Worm (Caenorhabditis elegans) whole organism, late embryonic: Measurements from ENCODE around the gene tyra-3.

Experiments
- K02D7.2 ChIP-seq: sonication (generic microtip); optimal IDR thresholded peaks from 2 replicates; lab custom pipeline; 2017; ENCODE audit warnings: mild to moderate bottlenecking, missing genetic modification characterization, missing compliant biosample characterization
- Y22D7AL.16 ChIP-seq: sonication (generic microtip); optimal IDR thresholded peaks from 2 replicates; lab custom pipeline; 2016; ENCODE audit warnings: missing genetic modification characterization, missing compliant biosample characterization
- ahr-1 ChIP-seq: sonication (generic microtip); optimal IDR thresholded peaks from 2 replicates; lab custom pipeline; 2016; ENCODE audit warnings: missing genetic modification characterization, missing compliant biosample characterization
- ama-1 ChIP-seq: fragments of 150-350 bp; optimal IDR thresholded peaks from 2 replicates; lab custom pipeline; 2014
- ceh-18 ChIP-seq: sonication (generic microtip); optimal IDR thresholded peaks from 2 replicates; lab custom pipeline; 2016; ENCODE audit warnings: missing genetic modification characterization, missing compliant biosample characterization
- ceh-2 ChIP-seq: sonication (generic microtip); optimal IDR thresholded peaks from 2 replicates; lab custom pipeline; 2016; ENCODE audit warnings: missing genotype, missing genetic modification characterization, missing compliant biosample characterization
- ceh-22 ChIP-seq: sonication (generic microtip); optimal IDR thresholded peaks from 2 replicates; lab custom pipeline; 2017; ENCODE audit warnings: missing biosample characterization, missing genetic modification characterization
- ceh-24 ChIP-seq: sonication (generic microtip); optimal IDR thresholded peaks from 2 replicates; lab custom pipeline; 2016; ENCODE audit warnings: mild to moderate bottlenecking, missing genetic modification characterization, missing compliant biosample characterization
- ceh-30 ChIP-seq: fragments of 150-350 bp; optimal IDR thresholded peaks from 2 replicates; lab custom pipeline; 2014; ENCODE audit warnings: missing biosample characterization, missing genetic modification characterization
- ceh-31 ChIP-seq: sonication (generic microtip); optimal IDR thresholded peaks from 2 replicates; lab custom pipeline; 2016; ENCODE audit warnings: missing genetic modification characterization, missing compliant biosample characterization
- ceh-34 ChIP-seq: sonication (generic microtip); optimal IDR thresholded peaks from 2 replicates; lab custom pipeline; 2016; ENCODE audit warnings: mild to moderate bottlenecking, missing genetic modification characterization, missing compliant biosample characterization
- ceh-45 ChIP-seq: fragments of 200-800 bp; sonication (Bioruptor generic); IDR thresholded peaks from 2 replicates; pipeline ENCODE4 v1.3.6; 2022; ENCODE audit warnings: missing genetic modification reagents, missing genetic modification characterization, missing compliant biosample characterization
- ceh-48 ChIP-seq: sonication (generic microtip); optimal IDR thresholded peaks from 2 replicates; lab custom pipeline; 2016; ENCODE audit warnings: missing genetic modification characterization, inconsistent platforms, missing compliant biosample characterization
- ceh-6 ChIP-seq: fragments of 200-800 bp; sonication (Bioruptor generic); optimal IDR thresholded peaks from 2 replicates; lab custom pipeline; 2018; ENCODE audit warnings: mild to moderate bottlenecking, missing genetic modification characterization, missing compliant biosample characterization
- che-1 ChIP-seq: sonication (generic microtip); optimal IDR thresholded peaks from 2 replicates; lab custom pipeline; 2016; ENCODE audit warnings: mild to moderate bottlenecking, missing genetic modification characterization, missing compliant biosample characterization
- elt-4 ChIP-seq: sonication (generic microtip); optimal IDR thresholded peaks from 2 replicates; lab custom pipeline; 2016; ENCODE audit warnings: missing genetic modification characterization, missing compliant biosample characterization
- gmeb-2 ChIP-seq: sonication (generic microtip); optimal IDR thresholded peaks from 2 replicates; lab custom pipeline; 2016; ENCODE audit warnings: missing genetic modification characterization, inconsistent platforms, missing compliant biosample characterization
- hlh-30 ChIP-seq: sonication (generic microtip); optimal IDR thresholded peaks from 2 replicates; lab custom pipeline; 2017; ENCODE audit warnings: antibody characterized with exemption, missing genetic modification characterization, missing compliant biosample characterization; ENCODE audit not compliant: insufficient read depth
- hlh-6 ChIP-seq: sonication (generic microtip); optimal IDR thresholded peaks from 2 replicates; lab custom pipeline; 2016; ENCODE audit warnings: missing genotype, missing genetic modification characterization, missing compliant biosample characterization
- madf-2 ChIP-seq: sonication (generic microtip); optimal IDR thresholded peaks from 2 replicates; lab custom pipeline; 2017; ENCODE audit warnings: missing genetic modification characterization, missing compliant biosample characterization
- mec-3 ChIP-seq: sonication (generic microtip); optimal IDR thresholded peaks from 2 replicates; lab custom pipeline; 2016; ENCODE audit warnings: borderline replicate concordance, missing genetic modification characterization, missing compliant biosample characterization
- nfya-1 ChIP-seq: sonication (generic microtip); optimal IDR thresholded peaks from 2 replicates; lab custom pipeline; 2017; ENCODE audit warnings: missing genetic modification characterization, mild to moderate bottlenecking, missing compliant biosample characterization, antibody characterized with exemption, moderate library complexity
- nhr-11 ChIP-seq: fragments of 150-350 bp; optimal IDR thresholded peaks from 2 replicates; lab custom pipeline; 2014; ENCODE audit warnings: missing biosample characterization, missing genetic modification characterization
- nhr-232 ChIP-seq: sonication (generic microtip); optimal IDR thresholded peaks from 2 replicates; lab custom pipeline; 2016; ENCODE audit warnings: missing genetic modification characterization, missing compliant biosample characterization
- npax-4 ChIP-seq: sonication (generic microtip); optimal IDR thresholded peaks from 2 replicates; lab custom pipeline; 2016; ENCODE audit warnings: missing genetic modification characterization, missing compliant biosample characterization
- odd-2 ChIP-seq: sonication (generic microtip); optimal IDR thresholded peaks from 2 replicates; lab custom pipeline; 2017; ENCODE audit warnings: antibody characterized with exemption, mild to moderate bottlenecking, missing genetic modification characterization, missing compliant biosample characterization
- pag-3 ChIP-seq: sonication (generic microtip); optimal IDR thresholded peaks from 2 replicates; lab custom pipeline; 2016; ENCODE audit warnings: missing compliant biosample characterization, missing genetic modification characterization, borderline replicate concordance
- pros-1 ChIP-seq: fragments of 150-350 bp; optimal IDR thresholded peaks from 2 replicates; lab custom pipeline; 2014; ENCODE audit warnings: missing biosample characterization, missing genetic modification reagents, missing genetic modification characterization
- ref-2 ChIP-seq: sonication (generic microtip); optimal IDR thresholded peaks from 2 replicates; lab custom pipeline; 2016; ENCODE audit warnings: missing genetic modification characterization, missing compliant biosample characterization
- rnt-1 ChIP-seq: sonication (generic microtip); optimal IDR thresholded peaks from 2 replicates; lab custom pipeline; 2016; ENCODE audit warnings: missing genetic modification characterization, missing compliant biosample characterization
- sdc-2 ChIP-seq: sonication (generic microtip); optimal IDR thresholded peaks from 2 replicates; lab custom pipeline; 2016; ENCODE audit warnings: missing genotype, missing genetic modification characterization, missing compliant biosample characterization
- tbx-2 ChIP-seq: sonication (generic microtip); optimal IDR thresholded peaks from 2 replicates; lab custom pipeline; 2016; ENCODE audit warnings: missing genetic modification characterization, missing compliant biosample characterization
- ttx-3 ChIP-seq: sonication (generic microtip); optimal IDR thresholded peaks from 2 replicates; lab custom pipeline; 2016; ENCODE audit warnings: missing genetic modification reagents, missing genetic modification characterization, missing compliant biosample characterization
- unc-3 ChIP-seq, 2 experiments: fragments of 200-800 bp in 1 of 2; sonication (Bioruptor generic) in 1 of 2; sonication (generic microtip) in 1 of 2; conservative IDR thresholded peaks in 1 of 2; optimal IDR thresholded peaks in 1 of 2; 2 replicates each; pipeline versions ENCODE4 v1.3.6 to Lab custom; 2016 to 2022; ENCODE audit warnings: missing compliant biosample characterization in 2 of 2, missing genetic modification characterization in 2 of 2, missing genetic modification reagents in 1 of 2
- unc-55 ChIP-seq: sonication (generic microtip); optimal IDR thresholded peaks from 2 replicates; lab custom pipeline; 2017; ENCODE audit warnings: missing biosample characterization, missing genetic modification reagents, missing genetic modification characterization
- unc-86 ChIP-seq: sonication (generic microtip); optimal IDR thresholded peaks from 2 replicates; lab custom pipeline; 2016; ENCODE audit warnings: missing genetic modification characterization, missing compliant biosample characterization
- zip-5 ChIP-seq: sonication (generic microtip); optimal IDR thresholded peaks from 2 replicates; lab custom pipeline; 2016; ENCODE audit warnings: missing genetic modification characterization, missing compliant biosample characterization
- ztf-16 ChIP-seq: sonication (generic microtip); optimal IDR thresholded peaks from 2 replicates; lab custom pipeline; 2017; ENCODE audit warnings: missing genetic modification characterization, missing compliant biosample characterization

tyra-3 gene

DNA sequence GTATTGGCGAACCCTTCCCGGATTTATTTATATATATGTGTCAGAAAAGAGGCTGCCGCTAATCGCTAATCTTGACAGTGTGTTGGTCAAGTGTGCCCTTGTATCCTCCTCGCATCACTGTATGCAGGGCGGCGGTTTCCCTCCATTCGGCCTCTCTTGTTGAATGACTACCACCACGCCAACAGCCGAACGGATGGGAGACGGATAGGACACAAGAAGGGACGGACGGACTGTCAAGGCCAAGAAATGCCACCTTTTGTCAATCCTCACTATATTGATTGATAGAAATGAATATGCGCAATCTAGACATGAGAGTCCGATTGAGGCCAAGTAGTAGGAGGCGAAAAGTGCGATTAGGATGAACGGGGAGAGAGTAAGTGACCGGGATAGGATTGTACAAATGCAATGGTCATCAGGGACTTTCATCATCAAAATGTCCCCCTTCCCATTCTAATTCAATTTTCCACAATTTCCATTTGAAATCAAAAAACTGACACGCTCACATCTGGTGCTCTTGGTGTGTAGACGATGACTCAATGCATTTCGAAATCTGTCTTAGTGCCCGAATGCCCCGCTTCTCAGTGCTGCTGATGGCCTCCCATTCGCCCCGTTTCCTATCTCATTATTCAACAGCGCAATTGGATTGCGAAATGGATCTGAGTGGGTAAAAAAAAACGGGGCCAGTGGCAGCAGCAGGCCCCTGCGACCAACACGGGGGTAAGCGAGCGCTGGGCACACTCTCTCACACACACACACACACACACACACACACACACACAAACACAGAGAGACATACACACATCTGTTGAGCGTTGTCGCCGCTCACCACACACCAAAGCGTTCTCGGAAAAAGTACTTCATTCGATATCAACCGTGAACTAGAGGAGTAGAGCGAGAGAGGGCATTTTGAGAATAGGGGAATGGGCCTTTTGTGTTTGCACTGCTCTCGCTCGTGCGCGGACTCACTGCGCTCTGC lies 14.1 kb downstream of the tyra-3 start (continued):
- no peak for TF ChIP-seq madf-2 (tag; lab: Kevin White, UChicago)
- no peak for TF ChIP-seq ttx-3 (tag; lab: Kevin White, UChicago)
- no peak for TF ChIP-seq npax-4 (tag; lab: Kevin White, UChicago)
- peak; percentile 14 for TF ChIP-seq unc-55 (GFP tag; lab: Kevin White, UChicago)
- TF ChIP-seq mec-3 = no peak
- no peak for TF ChIP-seq sdc-2 (tag; lab: Kevin White, UChicago)
- peak; percentile 59 for TF ChIP-seq tbx-2
- no peak for TF ChIP-seq ceh-2
- TF ChIP-seq ceh-22 = peak; percentile 40
- TF ChIP-seq nhr-232 (tag; lab: Kevin White, UChicago) = no peak
- TF ChIP-seq ceh-6 = no peak
- no peak for TF ChIP-seq ahr-1 (tag; lab: Kevin White, UChicago)
- TF ChIP-seq elt-4 (tag; lab: Kevin White, UChicago) = no peak
- TF ChIP-seq ceh-45 (GFP tag; lab: Robert Waterston, UW) = no peak
- TF ChIP-seq ceh-48 (tag; lab: Kevin White, UChicago) = no peak
- no peak for TF ChIP-seq hlh-30
- peak; percentile 18 for TF ChIP-seq ceh-31 (tag; lab: Kevin White, UChicago)
- no peak for TF ChIP-seq unc-3 (GFP tag; conservative IDR thresholded peaks at IDR 0.05; lab: Robert Waterston, UW)
- TF ChIP-seq unc-3 (tag; optimal IDR thresholded peaks at IDR 0.05; lab: Kevin White, UChicago) = no peak
- peak; percentile 37 for TF ChIP-seq ztf-16
- no peak for TF ChIP-seq unc-86 (tag; lab: Kevin White, UChicago)
- TF ChIP-seq ceh-18 (tag; lab: Kevin White, UChicago) = peak; percentile 62
- peak; percentile 12 for TF ChIP-seq pros-1

DNA sequence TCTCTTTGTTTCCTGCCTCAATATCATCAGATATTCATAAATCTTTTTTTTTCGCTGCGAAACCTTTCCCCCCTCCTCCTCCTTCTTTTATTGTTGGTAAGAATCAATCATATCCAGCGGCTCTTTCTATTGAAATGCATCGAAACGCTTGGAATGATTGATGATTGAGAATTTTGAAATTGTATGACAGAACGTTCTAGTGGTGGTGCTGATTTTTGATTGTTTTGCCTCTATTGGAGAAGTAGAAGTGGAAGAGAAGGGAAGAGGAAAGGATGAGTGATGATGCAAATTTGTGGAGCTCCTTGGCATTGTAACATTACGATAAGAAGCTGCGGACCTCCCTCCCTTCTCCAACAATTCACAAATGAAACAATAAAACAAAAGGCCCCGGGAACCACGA lies 17.7 kb downstream of the tyra-3 start:
- TF ChIP-seq unc-55 (GFP tag; lab: Kevin White, UChicago) (peak; percentile 73), Y22D7AL.16 (tag; lab: Kevin White, UChicago) (no peak), ceh-48 (tag; lab: Kevin White, UChicago) (no peak), ceh-24 (tag; lab: Kevin White, UChicago) (no peak), pros-1 (no peak), nhr-232 (tag; lab: Kevin White, UChicago) (no peak), rnt-1 (tag; lab: Kevin White, UChicago) (no peak), unc-3 (GFP tag; conservative IDR thresholded peaks at IDR 0.05; lab: Robert Waterston, UW) (no peak), unc-3 (tag; optimal IDR thresholded peaks at IDR 0.05; lab: Kevin White, UChicago) (no peak), ceh-2 (no peak)

DNA sequence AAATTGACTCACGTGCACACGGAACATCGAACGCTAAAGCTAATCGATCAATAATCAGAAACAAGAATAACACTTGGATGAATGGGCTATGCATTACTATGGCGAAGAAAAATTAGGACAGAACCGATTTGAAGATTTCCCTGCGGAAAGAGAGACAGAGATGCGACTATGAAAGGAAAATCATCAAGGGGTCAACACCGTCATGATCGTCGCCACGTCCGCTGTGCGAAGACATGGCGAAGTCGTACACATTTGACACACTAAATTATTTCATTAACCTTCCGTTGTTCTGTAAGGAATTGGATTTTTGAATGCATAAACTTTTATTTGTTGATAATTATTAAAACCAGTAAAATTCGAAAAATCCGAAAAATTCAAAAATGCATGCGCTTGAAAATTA lies 21.4 kb downstream of the tyra-3 start, which contains the start of gene M03F4.6:
M03F4.6 (minus strand) TSS at position 101 of the 400 bp plus-strand sequence.
- peak; percentile 68 for TF ChIP-seq ama-1 (lab: Kevin White, UChicago)
- TF ChIP-seq madf-2 (tag; lab: Kevin White, UChicago) = no peak
- TF ChIP-seq nhr-11 = no peak
- no peak for TF ChIP-seq ref-2 (tag; lab: Kevin White, UChicago)
- TF ChIP-seq ceh-31 (tag; lab: Kevin White, UChicago) = no peak

DNA sequence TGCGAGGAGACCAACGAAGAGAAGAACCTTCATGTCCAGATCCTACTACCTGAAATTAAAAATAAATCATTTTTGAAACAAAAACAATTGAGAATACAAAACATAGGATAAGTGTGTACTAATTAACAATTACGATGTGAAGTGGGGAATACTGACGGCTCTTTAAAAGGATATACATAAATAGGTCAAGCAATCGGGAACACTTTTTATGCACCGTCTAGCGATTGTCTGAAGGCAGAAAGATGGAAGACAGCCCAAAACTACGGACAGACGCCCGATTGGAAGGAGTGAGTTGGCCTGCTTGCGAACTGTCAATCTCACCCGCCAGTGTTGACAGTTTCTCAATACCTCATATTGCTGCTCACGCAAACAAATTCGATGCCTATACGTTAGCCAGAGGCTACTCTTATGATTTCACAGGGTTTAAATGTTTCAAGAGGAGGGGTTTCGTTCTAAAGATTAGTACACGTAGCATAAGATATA lies 23.1 kb downstream of the tyra-3 start, which contains the start of gene calu-1:
calu-1 (minus strand) TSS at position 51 of the 483 bp plus-strand sequence.
- no peak for TF ChIP-seq Y22D7AL.16 (tag; lab: Kevin White, UChicago)
- no peak for TF ChIP-seq ceh-45 (GFP tag; lab: Robert Waterston, UW)
- no peak for TF ChIP-seq nhr-232 (tag; lab: Kevin White, UChicago)
- no peak for TF ChIP-seq zip-5 (tag; lab: Kevin White, UChicago)
- no peak for TF ChIP-seq K02D7.2 (tag; lab: Kevin White, UChicago)
- TF ChIP-seq nfya-1 (tag; lab: Kevin White, UChicago) = no peak
- TF ChIP-seq ceh-30 (tag; lab: Kevin White, UChicago) = no peak
- TF ChIP-seq unc-3 (GFP tag; conservative IDR thresholded peaks at IDR 0.05; lab: Robert Waterston, UW) = no peak
- TF ChIP-seq unc-3 (tag; optimal IDR thresholded peaks at IDR 0.05; lab: Kevin White, UChicago) = no peak
- no peak for TF ChIP-seq pros-1
- no peak for TF ChIP-seq gmeb-2 (tag; lab: Kevin White, UChicago)
- no peak for TF ChIP-seq mec-3
- TF ChIP-seq ceh-34 (tag; lab: Kevin White, UChicago) = no peak
- TF ChIP-seq pag-3 (tag; lab: Kevin White, UChicago) = no peak
- TF ChIP-seq odd-2 (tag; lab: Kevin White, UChicago) = no peak
- TF ChIP-seq hlh-30 = no peak
- TF ChIP-seq che-1 (tag; lab: Kevin White, UChicago) = no peak
- no peak for TF ChIP-seq hlh-6 (tag; lab: Kevin White, UChicago)
- TF ChIP-seq, all 69 proteins: peak for 0
